Fruit fly (Drosophila melanogaster) whole organism, embryonic: ENCODE data around the gene CG17364.

ENCODE experiments used
- Abd-B ChIP-seq: fragments of 200-800 bp; sonication (Bioruptor generic); optimal IDR thresholded peaks from 2 replicates; lab custom pipeline; 2018; ENCODE audit warnings: missing biosample characterization, mild to moderate bottlenecking, missing genetic modification characterization, moderate library complexity
- CHES-1-like ChIP-seq: fragments of 200-800 bp; sonication (Bioruptor generic); optimal IDR thresholded peaks from 2 replicates; lab custom pipeline; 2016; ENCODE audit warnings: missing biosample characterization, missing genetic modification characterization
- corto ChIP-seq: fragments of 200-800 bp; sonication (Bioruptor generic); optimal IDR thresholded peaks from 2 replicates; lab custom pipeline; 2016; ENCODE audit warnings: missing biosample characterization, mild to moderate bottlenecking, missing genetic modification characterization, moderate library complexity

dm6 chr3L:13946003-13946402 lies 47.2 kb downstream of the CG17364 start:
- TF ChIP-seq CHES-1-like, result no peak
- TF ChIP-seq corto, result no peak
- TF ChIP-seq Abd-B (GFP tag; lab: Kevin White, UChicago), result no peak
